Worm (Caenorhabditis elegans) whole organism, L2 larva: ENCODE measurements around the gene F22E5.20.
"Not testable (repeated sequence)": the region's sequence is repeated elsewhere in the genome, so short reads cannot be mapped to it uniquely, and the experiment has no call there.

Experiments
- C34F6.9 ChIP-seq: fragments of 150-350 bp; optimal IDR thresholded peaks from 2 replicates; lab custom pipeline; 2014; ENCODE audit warnings: missing biosample characterization, missing genetic modification characterization
- F13H6.1 ChIP-seq: sonication (generic microtip); optimal IDR thresholded peaks from 2 replicates; lab custom pipeline; 2016; ENCODE audit warnings: missing genetic modification characterization, missing compliant biosample characterization
- Y55F3AM.14 ChIP-seq: fragments of 200-800 bp; sonication (Bioruptor generic); optimal IDR thresholded peaks from 2 replicates; lab custom pipeline; 2018; ENCODE audit warnings: mild to moderate bottlenecking, missing genetic modification characterization, missing compliant biosample characterization
- ZK546.5 ChIP-seq: sonication (generic microtip); optimal IDR thresholded peaks from 2 replicates; lab custom pipeline; 2017; ENCODE audit warnings: missing biosample characterization, missing genetic modification characterization
- blmp-1 ChIP-seq: sonication (generic microtip); optimal IDR thresholded peaks from 2 replicates; lab custom pipeline; 2017; ENCODE audit warnings: missing genetic modification characterization, mild to moderate bottlenecking, missing compliant biosample characterization, antibody characterized with exemption, moderate library complexity; ENCODE audit not compliant: insufficient read depth
- ceh-16 ChIP-seq: fragments of 150-350 bp; optimal IDR thresholded peaks from 2 replicates; lab custom pipeline; 2014; ENCODE audit warnings: missing biosample characterization, missing genetic modification characterization
- crh-2 ChIP-seq: sonication (generic microtip); optimal IDR thresholded peaks from 2 replicates; lab custom pipeline; 2017; ENCODE audit warnings: missing biosample characterization, missing genetic modification characterization
- egl-27 ChIP-seq: sonication (generic microtip); optimal IDR thresholded peaks from 3 replicates; lab custom pipeline; 2017; ENCODE audit warnings: missing biosample characterization, missing genetic modification reagents, missing genetic modification characterization
- elt-1 ChIP-seq: fragments of 150-350 bp; optimal IDR thresholded peaks from 2 replicates; lab custom pipeline; 2014; ENCODE audit warnings: missing biosample characterization, missing genetic modification characterization
- fos-1 ChIP-seq: fragments of 150-350 bp; optimal IDR thresholded peaks from 2 replicates; lab custom pipeline; 2014; ENCODE audit warnings: missing biosample characterization, missing genetic modification characterization
- gmeb-1 ChIP-seq: fragments of 150-350 bp; optimal IDR thresholded peaks from 2 replicates; lab custom pipeline; 2014; ENCODE audit warnings: missing biosample characterization, missing genetic modification characterization
- lin-13 ChIP-seq: fragments of 150-350 bp; optimal IDR thresholded peaks from 2 replicates; lab custom pipeline; 2014; ENCODE audit warnings: missing biosample characterization, missing genetic modification reagents, missing genetic modification characterization
- lsy-2 ChIP-seq, 2 experiments: fragments of 150-350 bp in 1 of 2; sonication (generic microtip) in 1 of 2; optimal IDR thresholded peaks; 2 replicates each; lab custom pipeline; 2014 to 2017; ENCODE audit warnings: missing biosample characterization in 2 of 2, missing genetic modification characterization in 2 of 2
- mab-5 ChIP-seq: fragments of 150-350 bp; optimal IDR thresholded peaks from 2 replicates; lab custom pipeline; 2014; ENCODE audit warnings: missing biosample characterization, missing genetic modification characterization
- mdl-1 ChIP-seq, 2 experiments: fragments of 150-350 bp in 1 of 2; sonication (generic microtip) in 1 of 2; optimal IDR thresholded peaks; 2 replicates each; lab custom pipeline; 2017; ENCODE audit warnings: missing biosample characterization in 2 of 2, missing genetic modification characterization in 2 of 2
- nhr-11 ChIP-seq: fragments of 150-350 bp; optimal IDR thresholded peaks from 2 replicates; lab custom pipeline; 2014; ENCODE audit warnings: missing biosample characterization, missing genetic modification characterization
- nhr-12 ChIP-seq: fragments of 150-350 bp; optimal IDR thresholded peaks from 2 replicates; lab custom pipeline; 2014; ENCODE audit warnings: missing biosample characterization, missing genetic modification characterization
- nhr-129 ChIP-seq: fragments of 150-350 bp; optimal IDR thresholded peaks from 2 replicates; lab custom pipeline; 2014; ENCODE audit warnings: missing biosample characterization, missing genetic modification characterization
- nhr-21 ChIP-seq: fragments of 150-350 bp; optimal IDR thresholded peaks from 2 replicates; lab custom pipeline; 2014; ENCODE audit warnings: missing biosample characterization, missing genetic modification characterization
- nhr-23 ChIP-seq: fragments of 150-350 bp; optimal IDR thresholded peaks from 2 replicates; lab custom pipeline; 2014; ENCODE audit warnings: missing biosample characterization, missing genetic modification reagents, missing genetic modification characterization
- nhr-237 ChIP-seq: fragments of 150-350 bp; optimal IDR thresholded peaks from 2 replicates; lab custom pipeline; 2014; ENCODE audit warnings: missing biosample characterization, missing genetic modification characterization
- nhr-6 ChIP-seq: fragments of 150-350 bp; optimal IDR thresholded peaks from 2 replicates; lab custom pipeline; 2014; ENCODE audit warnings: missing biosample characterization, missing genetic modification characterization
- nhr-77 ChIP-seq: fragments of 150-350 bp; optimal IDR thresholded peaks from 2 replicates; lab custom pipeline; 2014; ENCODE audit warnings: missing biosample characterization, missing genetic modification characterization
- peb-1 ChIP-seq: fragments of 150-350 bp; optimal IDR thresholded peaks from 2 replicates; lab custom pipeline; 2014; ENCODE audit warnings: missing biosample characterization, missing genetic modification characterization
- sem-4 ChIP-seq: fragments of 150-350 bp; optimal IDR thresholded peaks from 2 replicates; lab custom pipeline; 2014; ENCODE audit warnings: missing biosample characterization, missing genetic modification reagents, missing genetic modification characterization
- skn-1 ChIP-seq: sonication (generic microtip); optimal IDR thresholded peaks from 2 replicates; lab custom pipeline; 2017; ENCODE audit warnings: missing biosample characterization, missing genetic modification characterization
- sma-9 ChIP-seq, 2 experiments: fragments of 150-350 bp in 1 of 2; sonication (generic microtip) in 1 of 2; optimal IDR thresholded peaks; 2 replicates each; lab custom pipeline; 2014 to 2016; ENCODE audit warnings: missing genetic modification characterization in 2 of 2, mild to moderate bottlenecking in 1 of 2, missing biosample characterization in 1 of 2, missing compliant biosample characterization in 1 of 2, missing genetic modification reagents in 1 of 2, moderate library complexity in 1 of 2
- snpc-4 ChIP-seq: fragments of 150-350 bp; optimal IDR thresholded peaks from 2 replicates; lab custom pipeline; 2014; ENCODE audit warnings: missing biosample characterization, missing genetic modification characterization
- unc-39 ChIP-seq: fragments of 150-350 bp; optimal IDR thresholded peaks from 2 replicates; lab custom pipeline; 2014; ENCODE audit warnings: missing biosample characterization, missing genetic modification characterization
- unc-55 ChIP-seq: fragments of 150-350 bp; sonication (generic microtip); optimal IDR thresholded peaks from 3 replicates; lab custom pipeline; 2014; ENCODE audit warnings: missing biosample characterization, missing genetic modification reagents, missing genetic modification characterization
- unc-62 ChIP-seq: fragments of 150-350 bp; optimal IDR thresholded peaks from 2 replicates; lab custom pipeline; 2014; ENCODE audit warnings: missing biosample characterization, missing genetic modification reagents, missing genetic modification characterization
- zag-1 ChIP-seq: fragments of 150-350 bp; optimal IDR thresholded peaks from 2 replicates; lab custom pipeline; 2014; ENCODE audit warnings: missing biosample characterization, missing genetic modification characterization
- ztf-11 ChIP-seq: sonication (generic microtip); optimal IDR thresholded peaks from 2 replicates; lab custom pipeline; 2017; ENCODE audit warnings: missing biosample characterization, missing genetic modification characterization
- ztf-4 ChIP-seq: fragments of 150-350 bp; optimal IDR thresholded peaks from 2 replicates; lab custom pipeline; 2014; ENCODE audit warnings: missing biosample characterization, missing genetic modification characterization

F22E5.20 gene

DNA sequence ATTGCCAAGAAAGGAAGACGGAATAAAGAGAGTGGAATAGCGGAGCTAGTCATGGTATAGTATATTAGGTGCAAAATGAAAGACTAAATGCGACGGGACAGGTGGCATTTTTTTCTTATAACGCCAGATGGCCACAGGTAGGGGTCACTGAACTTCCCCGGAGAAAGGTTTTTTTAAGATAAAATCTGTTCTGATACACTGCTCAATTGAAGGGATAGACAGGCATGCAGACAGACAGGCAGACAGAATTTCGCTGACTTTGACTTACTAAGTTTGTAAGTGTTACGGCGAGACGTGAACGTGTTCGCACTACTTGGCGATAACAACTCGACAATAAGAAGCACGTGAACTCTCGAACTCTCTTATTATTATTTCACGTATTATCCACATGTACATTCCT lies at the start of gene F22E5.20, which contains the start of gene F22E5.1:
Gene F22E5.20 (minus strand): TSS at position 101 of the 400 bp plus-strand sequence.
Gene F22E5.1 (plus strand): TSS at position 242 of the 400 bp plus-strand sequence.
- TF ChIP-seq ceh-16 (tag; lab: Kevin White, UChicago); ZK546.5; sem-4 (tag; lab: Kevin White, UChicago): not testable (repeated sequence)

DNA sequence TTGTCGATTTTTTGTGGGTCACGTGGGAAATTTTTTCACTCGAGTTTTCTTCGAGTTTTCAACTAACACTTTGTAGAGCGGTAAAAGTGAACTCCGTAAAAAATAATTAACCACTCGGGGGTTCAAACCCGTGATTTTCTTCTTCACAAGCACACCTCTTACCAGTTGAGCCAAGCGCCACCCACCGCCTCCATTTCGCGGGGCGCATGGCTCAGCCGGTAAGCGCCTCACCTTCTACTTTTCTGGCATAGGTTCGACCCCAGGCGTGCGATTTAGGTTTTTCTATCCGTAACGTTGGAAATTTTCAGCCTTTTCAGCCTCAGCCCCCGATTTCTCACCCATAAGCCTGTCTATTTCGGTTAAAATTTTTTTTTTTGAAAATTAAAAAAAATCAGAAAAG lies 48.6 kb upstream of the F22E5.20 start:
- no peak for TF ChIP-seq nhr-11 (tag; lab: Kevin White, UChicago)
- no peak for TF ChIP-seq ztf-4
- TF ChIP-seq nhr-12 (tag; lab: Kevin White, UChicago): no peak
- TF ChIP-seq blmp-1 (tag; lab: Kevin White, UChicago): no peak
- no peak for TF ChIP-seq gmeb-1 (tag; lab: Kevin White, UChicago)
- TF ChIP-seq sma-9 (GFP tag; optimal IDR thresholded peaks at IDR 0.05; lab: Kevin White, UChicago): no peak
- TF ChIP-seq sma-9 (tag; optimal IDR thresholded peaks at IDR 0.05; lab: Kevin White, UChicago): no peak
- TF ChIP-seq ceh-16 (tag; lab: Kevin White, UChicago): no peak
- TF ChIP-seq unc-55 (GFP tag; lab: Kevin White, UChicago): no peak
- TF ChIP-seq egl-27 (tag; lab: Kevin White, UChicago): no peak

DNA sequence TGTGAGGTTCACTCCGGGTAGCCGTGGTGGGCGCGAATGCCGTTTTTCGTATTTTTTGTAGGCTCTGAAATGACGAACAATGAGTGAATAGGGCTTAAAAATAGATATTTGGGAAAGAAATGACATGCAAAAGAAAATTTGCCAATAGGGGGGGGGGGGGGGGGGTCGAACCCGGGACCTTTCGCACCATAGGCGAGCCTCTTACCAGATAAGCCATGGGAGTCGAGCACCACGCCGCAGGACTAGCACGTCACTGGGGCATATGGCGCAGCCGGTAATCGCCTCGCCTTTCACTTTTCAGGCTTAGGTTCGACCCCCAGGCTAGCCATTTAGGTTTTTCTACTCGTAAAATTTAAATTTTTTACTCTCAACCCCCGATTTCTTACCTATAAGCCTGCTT lies 45.8 kb upstream of the F22E5.20 start:
- TF ChIP-seq nhr-6 (tag; lab: Kevin White, UChicago) (no peak), sem-4 (tag; lab: Kevin White, UChicago) (no peak), zag-1 (tag; lab: Kevin White, UChicago) (no peak)

DNA sequence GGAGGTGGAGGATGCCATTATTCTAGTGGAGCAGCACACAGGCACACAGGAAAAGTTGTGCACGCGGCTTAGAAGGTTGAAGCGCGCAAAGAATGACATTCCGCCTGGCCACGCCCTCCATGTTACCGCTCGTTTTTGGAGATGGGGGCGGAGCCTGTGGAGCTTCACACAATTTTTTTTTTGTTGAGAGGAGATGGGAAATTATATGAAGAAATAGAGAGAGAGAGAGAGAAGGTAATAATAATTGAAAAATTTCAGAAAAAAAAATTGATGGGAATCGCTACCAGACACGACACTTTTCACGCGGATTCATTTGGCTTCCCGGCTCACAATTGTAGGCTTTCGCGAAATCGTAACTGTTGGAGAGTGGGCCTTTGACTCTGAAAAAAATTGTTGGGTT lies 43.9 kb upstream of the F22E5.20 start, which contains the start of gene T05A8.3:
Gene T05A8.3 (minus strand): TSS at position 101 of the 400 bp plus-strand sequence.
- no peak for TF ChIP-seq Y55F3AM.14 (GFP tag; lab: Kevin White, UChicago)

DNA sequence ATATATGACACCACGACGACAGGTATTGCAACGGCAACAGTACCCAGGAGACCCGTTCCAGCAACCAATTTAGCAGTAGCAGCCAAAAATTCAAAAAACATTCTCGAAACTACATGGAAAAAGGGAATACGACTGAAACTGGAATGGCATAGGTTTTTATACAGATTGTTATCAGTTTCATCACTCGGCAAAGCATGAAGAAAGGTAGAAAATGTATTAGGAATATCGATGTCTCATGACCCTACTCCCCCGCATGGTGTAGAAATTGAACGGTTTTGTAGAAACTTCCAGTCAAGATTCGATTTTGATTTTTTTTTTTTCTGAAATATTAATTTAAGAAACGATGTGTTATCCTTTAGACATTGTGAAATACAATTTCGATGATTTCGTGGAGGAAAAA lies 37.5 kb upstream of the F22E5.20 start, which contains the start of gene T05A8.2:
Gene T05A8.2 (minus strand): TSS at position 101 of the 400 bp plus-strand sequence.
- TF ChIP-seq mab-5 (tag; lab: Kevin White, UChicago) (no peak), fos-1 (tag; lab: Kevin White, UChicago) (no peak), peb-1 (tag; lab: Kevin White, UChicago) (no peak), nhr-129 (tag; lab: Kevin White, UChicago) (no peak), lsy-2 (tag; optimal IDR thresholded peaks at IDR 0.05; lab: Kevin White, UChicago) (no peak), skn-1 (tag; lab: Kevin White, UChicago) (no peak), elt-1 (tag; lab: Kevin White, UChicago) (no peak), F13H6.1 (tag; lab: Kevin White, UChicago) (no peak), C34F6.9 (tag; lab: Kevin White, UChicago) (no peak), ztf-4 (no peak), blmp-1 (tag; lab: Kevin White, UChicago) (no peak), nhr-21 (tag; lab: Kevin White, UChicago) (no peak), unc-62 (GFP tag; lab: Kevin White, UChicago) (no peak), ztf-11 (no peak)

DNA sequence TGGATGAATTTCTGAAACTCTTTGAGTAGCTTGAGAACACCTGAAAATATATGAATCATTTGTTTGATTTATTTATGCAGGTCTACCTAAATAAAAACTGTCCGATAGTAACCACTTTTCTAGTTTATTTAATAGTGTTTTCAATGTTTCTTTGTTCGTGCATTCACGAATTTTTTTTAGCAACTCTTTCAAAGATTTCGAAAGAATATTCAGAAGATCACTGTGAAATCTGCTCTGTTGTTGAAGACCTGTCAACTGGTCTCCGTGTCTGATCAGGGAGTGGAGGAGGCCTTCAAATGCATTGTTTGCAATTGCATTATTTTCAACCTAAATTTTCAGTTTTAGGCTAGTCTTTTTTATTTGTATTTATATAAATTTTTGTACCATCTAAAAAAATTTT lies 36.5 kb upstream of the F22E5.20 start, which contains the start of gene T05A8.1:
Gene T05A8.1 (minus strand): TSS at position 101 of the 400 bp plus-strand sequence.
- TF ChIP-seq nhr-23 (tag; lab: Kevin White, UChicago) (no peak), sem-4 (tag; lab: Kevin White, UChicago) (no peak), skn-1 (tag; lab: Kevin White, UChicago) (no peak), F13H6.1 (tag; lab: Kevin White, UChicago) (no peak), ztf-11 (no peak), crh-2 (tag; lab: Kevin White, UChicago) (no peak), Y55F3AM.14 (GFP tag; lab: Kevin White, UChicago) (no peak), lin-13 (GFP tag; lab: Kevin White, UChicago) (no peak), fos-1 (tag; lab: Kevin White, UChicago) (no peak), nhr-11 (tag; lab: Kevin White, UChicago) (no peak), unc-55 (GFP tag; lab: Kevin White, UChicago) (no peak), ZK546.5 (no peak), ztf-4 (no peak), snpc-4 (tag; lab: Kevin White, UChicago) (no peak), mdl-1 (tag; optimal IDR thresholded peaks at IDR 0.05; lab: Kevin White, UChicago) (no peak), nhr-237 (tag; lab: Kevin White, UChicago) (no peak), nhr-12 (tag; lab: Kevin White, UChicago) (no peak), unc-39 (no peak), nhr-77 (tag; lab: Kevin White, UChicago) (no peak)
